Worm (Caenorhabditis elegans) whole organism, L1 larva: ENCODE results near the gene F38E11.9.

Source experiments
- ceh-82 ChIP-seq, 3 experiments: fragments of 150-350 bp in 1 of 3; sonication (generic microtip) in 2 of 3; optimal IDR thresholded peaks; 2 replicates each; lab custom pipeline; 2014 to 2017; ENCODE audit warnings: missing biosample characterization in 3 of 3, missing genetic modification characterization in 3 of 3
- ceh-90 ChIP-seq: sonication (generic microtip); optimal IDR thresholded peaks from 2 replicates; lab custom pipeline; 2016; ENCODE audit warnings: missing genetic modification characterization, missing compliant biosample characterization
- elt-3 ChIP-seq, 6 experiments: fragments of 150-350 bp in 1 of 6; sonication (generic microtip); optimal IDR thresholded peaks; 2 replicates each; lab custom pipeline; 2017 to 2018; ENCODE audit warnings: missing biosample characterization in 6 of 6, missing genetic modification characterization in 6 of 6, inconsistent platforms in 1 of 6
- lin-39 ChIP-seq: fragments of 150-350 bp; optimal IDR thresholded peaks from 2 replicates; lab custom pipeline; 2014; ENCODE audit warnings: missing biosample characterization, missing genetic modification reagents, missing genetic modification characterization
- nhr-11 ChIP-seq: fragments of 150-350 bp; optimal IDR thresholded peaks from 2 replicates; lab custom pipeline; 2014; ENCODE audit warnings: missing biosample characterization, missing genetic modification characterization
- nhr-12 ChIP-seq: sonication (generic microtip); optimal IDR thresholded peaks from 2 replicates; lab custom pipeline; 2017; ENCODE audit warnings: missing biosample characterization, missing genetic modification characterization
- nhr-90 ChIP-seq: sonication (generic microtip); optimal IDR thresholded peaks from 2 replicates; lab custom pipeline; 2016; ENCODE audit warnings: mild to moderate bottlenecking, missing genetic modification characterization, missing compliant biosample characterization; ENCODE audit not compliant: poor library complexity
- snpc-4 ChIP-seq: fragments of 150-350 bp; optimal IDR thresholded peaks from 2 replicates; lab custom pipeline; 2014; ENCODE audit warnings: missing biosample characterization, missing genetic modification characterization
- snu-23 ChIP-seq: sonication (generic microtip); optimal IDR thresholded peaks from 2 replicates; lab custom pipeline; 2016; ENCODE audit warnings: missing genetic modification characterization, missing compliant biosample characterization
- sox-4 ChIP-seq: sonication (generic microtip); optimal IDR thresholded peaks from 2 replicates; lab custom pipeline; 2016; ENCODE audit warnings: missing genetic modification characterization, missing compliant biosample characterization
- xbp-1 ChIP-seq: sonication (generic microtip); optimal IDR thresholded peaks from 2 replicates; lab custom pipeline; 2016; ENCODE audit warnings: missing genetic modification characterization, missing compliant biosample characterization

DNA sequence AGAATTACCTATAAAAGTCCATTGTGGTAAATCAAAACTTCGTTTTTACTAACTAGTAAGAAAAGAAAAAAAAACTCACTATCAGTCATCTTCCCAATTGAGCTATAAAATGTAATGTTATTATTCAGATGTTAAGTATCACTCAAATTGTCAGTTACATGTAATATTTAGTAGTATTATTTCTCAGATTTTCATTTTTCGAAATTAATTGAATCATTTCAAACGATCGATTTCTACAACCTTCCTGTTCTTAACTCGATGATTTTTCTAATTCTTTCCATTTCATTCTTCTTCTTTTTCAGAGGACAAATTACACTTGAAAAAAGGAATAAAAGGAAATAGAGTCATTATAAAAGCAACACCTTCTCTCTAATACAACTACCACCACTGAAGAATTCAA is 15.9 kb downstream of the F38E11.9 start, which contains the start of gene F59B8.1:
- TF ChIP-seq elt-3 (tag; optimal IDR thresholded peaks at IDR 0.05; lab: Kevin White, UChicago) (no peak), ceh-82 (tag; optimal IDR thresholded peaks at IDR 0.05; lab: Kevin White, UChicago) (no peak), nhr-11 (tag; lab: Kevin White, UChicago) (no peak), sox-4 (no peak), lin-39 (tag; lab: Kevin White, UChicago) (no peak), xbp-1 (tag; lab: Kevin White, UChicago) (no peak), snu-23 (no peak), nhr-12 (no peak), nhr-90 (tag; lab: Kevin White, UChicago) (no peak), ceh-90 (tag; lab: Kevin White, UChicago) (no peak), snpc-4 (tag; lab: Kevin White, UChicago) (no peak)
